Fruit fly (Drosophila melanogaster) whole organism, embryonic: Measurements from ENCODE around the gene CG5107.

ENCODE experiments used
- BtbVII ChIP-seq: fragments of 200-800 bp; sonication (Bioruptor generic); optimal IDR thresholded peaks from 3 replicates; lab custom pipeline; 2017; ENCODE audit warnings: missing biosample characterization, mild to moderate bottlenecking, missing genetic modification characterization
- CG11560 ChIP-seq: fragments of 200-800 bp; sonication (Bioruptor generic); IDR thresholded peaks from 3 replicates; pipeline ENCODE4 v1.3.6; 2022; ENCODE audit warnings: missing biosample characterization, missing genetic modification characterization
- CG12744 ChIP-seq: fragments of 200-800 bp; sonication (Bioruptor generic); optimal IDR thresholded peaks from 2 replicates; lab custom pipeline; 2016; ENCODE audit warnings: missing biosample characterization, missing genetic modification characterization
- CG14050 ChIP-seq: fragments of 200-800 bp; sonication (Bioruptor generic); IDR thresholded peaks from 3 replicates; pipeline ENCODE4 v1.3.6; 2022; ENCODE audit warnings: missing biosample characterization, missing genetic modification characterization
- CG15011 ChIP-seq: fragments of 200-800 bp; sonication (Bioruptor generic); optimal IDR thresholded peaks from 3 replicates; lab custom pipeline; 2018; ENCODE audit warnings: missing biosample characterization, mild to moderate bottlenecking, missing genetic modification characterization
- CG1529 ChIP-seq: fragments of 200-800 bp; sonication (Bioruptor generic); optimal IDR thresholded peaks from 3 replicates; lab custom pipeline; 2018; ENCODE audit warnings: missing biosample characterization, missing genetic modification characterization
- CG15479 ChIP-seq: fragments of 200-800 bp; sonication (Bioruptor generic); optimal IDR thresholded peaks from 3 replicates; lab custom pipeline; 2019; ENCODE audit warnings: missing biosample characterization, mild to moderate bottlenecking, missing genetic modification characterization, moderate library complexity
- CG17802 ChIP-seq: fragments of 200-800 bp; sonication (Bioruptor generic); optimal IDR thresholded peaks from 2 replicates; lab custom pipeline; 2018; ENCODE audit warnings: missing biosample characterization, mild to moderate bottlenecking, missing genetic modification characterization, moderate library complexity
- CG1832 ChIP-seq: fragments of 200-800 bp; sonication (Bioruptor generic); optimal IDR thresholded peaks from 2 replicates; lab custom pipeline; 2017; ENCODE audit warnings: missing biosample characterization, mild to moderate bottlenecking, missing genetic modification characterization, inconsistent platforms
- CG18619 ChIP-seq: fragments of 200-800 bp; sonication (Bioruptor generic); optimal IDR thresholded peaks from 3 replicates; lab custom pipeline; 2017; ENCODE audit warnings: missing biosample characterization, mild to moderate bottlenecking, missing genetic modification characterization
- CG3163 ChIP-seq: fragments of 200-800 bp; sonication (Bioruptor generic); optimal IDR thresholded peaks from 3 replicates; lab custom pipeline; 2016; ENCODE audit warnings: missing biosample characterization, missing genetic modification characterization
- CG3407 ChIP-seq: fragments of 200-800 bp; sonication (Bioruptor generic); optimal IDR thresholded peaks from 2 replicates; lab custom pipeline; 2018; ENCODE audit warnings: missing biosample characterization, mild to moderate bottlenecking, missing genetic modification characterization
- CG42726 ChIP-seq: fragments of 200-800 bp; sonication (Bioruptor generic); IDR thresholded peaks from 2 replicates; pipeline ENCODE4 v1.3.6; 2022; ENCODE audit warnings: missing biosample characterization, missing genetic modification characterization; ENCODE audit not compliant: partially characterized antibody
- CG4282 ChIP-seq: fragments of 200-800 bp; sonication (Bioruptor generic); optimal IDR thresholded peaks from 2 replicates; lab custom pipeline; 2016; ENCODE audit warnings: missing biosample characterization, missing genetic modification characterization
- CG4424 ChIP-seq: fragments of 200-800 bp; sonication (Bioruptor generic); optimal IDR thresholded peaks from 3 replicates; lab custom pipeline; 2016; ENCODE audit warnings: missing biosample characterization, missing genetic modification characterization
- CG7987 ChIP-seq: fragments of 200-800 bp; sonication (Bioruptor generic); optimal IDR thresholded peaks from 2 replicates; lab custom pipeline; 2018; ENCODE audit warnings: missing biosample characterization, mild to moderate bottlenecking, missing genetic modification characterization, moderate library complexity
- CG8089 ChIP-seq: fragments of 200-800 bp; sonication (Bioruptor generic); optimal IDR thresholded peaks from 3 replicates; lab custom pipeline; 2016; ENCODE audit warnings: missing biosample characterization, missing genetic modification characterization
- CG9609 ChIP-seq: fragments of 200-800 bp; sonication (Bioruptor generic); optimal IDR thresholded peaks from 3 replicates; lab custom pipeline; 2016; ENCODE audit warnings: missing biosample characterization, missing genetic modification characterization
- CkIIα-i1 ChIP-seq: fragments of 200-800 bp; sonication (Bioruptor generic); IDR thresholded peaks from 2 replicates; pipeline ENCODE4 v1.3.6; 2022; ENCODE audit warnings: missing biosample characterization, missing genetic modification characterization
- D19A ChIP-seq: fragments of 200-800 bp; optimal IDR thresholded peaks from 3 replicates; lab custom pipeline; 2019; ENCODE audit warnings: missing biosample characterization, mild to moderate bottlenecking, missing genetic modification characterization, moderate library complexity
- D19B ChIP-seq: fragments of 200-800 bp; sonication (Bioruptor generic); optimal IDR thresholded peaks from 2 replicates; lab custom pipeline; 2017; ENCODE audit warnings: missing biosample characterization, mild to moderate bottlenecking, missing genetic modification characterization
- Dref ChIP-seq: fragments of 200-800 bp; sonication (Bioruptor generic); IDR thresholded peaks from 2 replicates; pipeline ENCODE4 v1.3.6; 2022; ENCODE audit warnings: missing biosample characterization, missing genetic modification characterization
- H15 ChIP-seq: fragments of 200-800 bp; sonication (Bioruptor generic); IDR thresholded peaks from 3 replicates; pipeline ENCODE4 v1.3.6; 2022; ENCODE audit warnings: missing biosample characterization, missing genetic modification characterization
- HLH54F ChIP-seq: fragments of 200-800 bp; sonication (Bioruptor generic); optimal IDR thresholded peaks from 3 replicates; lab custom pipeline; 2016; ENCODE audit warnings: missing biosample characterization, missing genetic modification characterization
- Hr39 ChIP-seq: fragments of >200 bp; optimal IDR thresholded peaks from 2 replicates; lab custom pipeline; 2017
- Jarid2 ChIP-seq: fragments of 200-800 bp; sonication (Bioruptor generic); optimal IDR thresholded peaks from 3 replicates; lab custom pipeline; 2017; ENCODE audit warnings: mild to moderate bottlenecking, missing biosample characterization, missing genetic modification reagents, missing genetic modification characterization
- MESR4 ChIP-seq: fragments of 200-800 bp; sonication (Bioruptor generic); optimal IDR thresholded peaks from 2 replicates; lab custom pipeline; 2018; ENCODE audit warnings: missing biosample characterization, mild to moderate bottlenecking, missing genetic modification characterization, moderate library complexity
- Mad ChIP-seq: fragments of 200-800 bp; sonication (Bioruptor generic); optimal IDR thresholded peaks from 2 replicates; lab custom pipeline; 2016; ENCODE audit warnings: missing biosample characterization, missing genetic modification characterization
- Sry-β ChIP-seq: fragments of 200-800 bp; sonication (Bioruptor generic); optimal IDR thresholded peaks from 2 replicates; lab custom pipeline; 2018; ENCODE audit warnings: missing biosample characterization, mild to moderate bottlenecking, missing genetic modification characterization, moderate library complexity
- Sry-δ ChIP-seq: fragments of 200-800 bp; sonication (Bioruptor generic); optimal IDR thresholded peaks from 2 replicates; lab custom pipeline; 2016; ENCODE audit warnings: missing biosample characterization, missing genetic modification characterization
- Xbp1 ChIP-seq: fragments of 200-800 bp; sonication (Bioruptor generic); optimal IDR thresholded peaks from 3 replicates; lab custom pipeline; 2016; ENCODE audit warnings: missing biosample characterization, mild to moderate bottlenecking, missing genetic modification characterization
- YL-1 ChIP-seq: fragments of 200-800 bp; sonication (Bioruptor generic); optimal IDR thresholded peaks from 3 replicates; lab custom pipeline; 2017; ENCODE audit warnings: missing biosample characterization, mild to moderate bottlenecking, missing genetic modification characterization
- aop ChIP-seq: fragments of 200-800 bp; sonication (Bioruptor generic); IDR thresholded peaks from 2 replicates; pipeline ENCODE4 v1.3.6; 2022; ENCODE audit warnings: missing biosample characterization, missing genetic modification characterization
- chinmo ChIP-seq: fragments of 200-800 bp; sonication (Bioruptor generic); IDR thresholded peaks from 4 replicates; pipeline ENCODE4 v1.3.6; 2022; ENCODE audit warnings: missing biosample characterization, missing genetic modification characterization; ENCODE audit not compliant: partially characterized antibody
- corto ChIP-seq: fragments of 200-800 bp; sonication (Bioruptor generic); optimal IDR thresholded peaks from 2 replicates; lab custom pipeline; 2016; ENCODE audit warnings: missing biosample characterization, mild to moderate bottlenecking, missing genetic modification characterization, moderate library complexity
- dan ChIP-seq: fragments of 200-800 bp; sonication (Bioruptor generic); IDR thresholded peaks from 2 replicates; pipeline ENCODE4 v1.3.6; 2022; ENCODE audit warnings: missing biosample characterization, missing genetic modification characterization
- gce ChIP-seq: fragments of 200-800 bp; sonication (Bioruptor generic); IDR thresholded peaks from 3 replicates; pipeline ENCODE4 v1.3.6; 2022; ENCODE audit warnings: missing biosample characterization, missing genetic modification characterization
- grau ChIP-seq: fragments of 200-800 bp; optimal IDR thresholded peaks from 3 replicates; lab custom pipeline; 2019; ENCODE audit warnings: missing biosample characterization, mild to moderate bottlenecking, missing genetic modification characterization, moderate library complexity
- ind ChIP-seq: fragments of 200-800 bp; sonication (Bioruptor generic); optimal IDR thresholded peaks from 3 replicates; lab custom pipeline; 2016; ENCODE audit warnings: missing biosample characterization, missing genetic modification characterization
- inv ChIP-seq: fragments of 200-800 bp; sonication (Bioruptor generic); IDR thresholded peaks from 2 replicates; pipeline ENCODE4 v1.3.6; 2022; ENCODE audit warnings: missing biosample characterization, missing genetic modification characterization; ENCODE audit not compliant: partially characterized antibody
- jumu ChIP-seq: fragments of 200-800 bp; sonication (Bioruptor generic); optimal IDR thresholded peaks from 3 replicates; lab custom pipeline; 2016; ENCODE audit warnings: missing biosample characterization, missing genetic modification characterization
- klu ChIP-seq: fragments of 200-800 bp; sonication (Bioruptor generic); IDR thresholded peaks from 2 replicates; pipeline ENCODE4 v1.3.6; 2022; ENCODE audit warnings: missing biosample characterization, missing genetic modification characterization
- lbe ChIP-seq: fragments of 200-800 bp; sonication (Bioruptor generic); optimal IDR thresholded peaks from 2 replicates; lab custom pipeline; 2016; ENCODE audit warnings: missing biosample characterization, mild to moderate bottlenecking, missing genetic modification characterization
- mirr ChIP-seq: fragments of 200-800 bp; sonication (Bioruptor generic); optimal IDR thresholded peaks from 3 replicates; lab custom pipeline; 2018; ENCODE audit warnings: missing biosample characterization, mild to moderate bottlenecking, missing genetic modification characterization
- mld ChIP-seq: fragments of 200-800 bp; sonication (Bioruptor generic); IDR thresholded peaks from 3 replicates; pipeline ENCODE4 v1.3.6; 2022; ENCODE audit warnings: missing biosample characterization, missing genetic modification characterization; ENCODE audit not compliant: partially characterized antibody
- nerfin-2 ChIP-seq: fragments of 200-800 bp; sonication (Bioruptor generic); IDR thresholded peaks from 2 replicates; pipeline ENCODE4 v1.3.6; 2022; ENCODE audit warnings: missing biosample characterization, missing genetic modification characterization; ENCODE audit not compliant: partially characterized antibody
- onecut ChIP-seq: fragments of 200-800 bp; sonication (Bioruptor generic); IDR thresholded peaks from 2 replicates; pipeline ENCODE4 v1.3.6; 2022; ENCODE audit warnings: missing biosample characterization, missing genetic modification characterization
- slou ChIP-seq: fragments of 200-800 bp; sonication (Bioruptor generic); optimal IDR thresholded peaks from 3 replicates; lab custom pipeline; 2016; ENCODE audit warnings: missing biosample characterization, missing genetic modification characterization
- tio ChIP-seq: fragments of 200-800 bp; sonication (Bioruptor generic); optimal IDR thresholded peaks from 2 replicates; lab custom pipeline; 2017; ENCODE audit warnings: missing biosample characterization, missing genetic modification characterization, inconsistent platforms
- toy ChIP-seq: fragments of 200-800 bp; sonication (Bioruptor generic); IDR thresholded peaks from 2 replicates; pipeline ENCODE4 v1.3.6; 2022; ENCODE audit warnings: missing biosample characterization, missing genetic modification characterization
- trem ChIP-seq: fragments of 200-800 bp; optimal IDR thresholded peaks from 3 replicates; lab custom pipeline; 2019; ENCODE audit warnings: missing biosample characterization, mild to moderate bottlenecking, missing genetic modification characterization, moderate library complexity
- zf30C ChIP-seq: fragments of 200-800 bp; sonication (Bioruptor generic); optimal IDR thresholded peaks from 3 replicates; lab custom pipeline; 2018; ENCODE audit warnings: missing biosample characterization, mild to moderate bottlenecking, missing genetic modification characterization

Gene CG5107

dm6 chr3R:25489116-25489515 is 15.9 kb upstream of the CG5107 start (continued):
- peak; percentile 69 for TF ChIP-seq D19A (tag; lab: Kevin White, UChicago)
- TF ChIP-seq YL-1 (GFP tag; lab: Kevin White, UChicago), result no peak
- TF ChIP-seq lbe, result peak; percentile 39
- TF ChIP-seq dan, result no peak
- no peak for TF ChIP-seq inv (GFP tag; lab: Robert Waterston, UW)
- no peak for TF ChIP-seq MESR4 (GFP tag; lab: Kevin White, UChicago)
- no peak for TF ChIP-seq Mad (GFP tag; lab: Kevin White, UChicago)
- TF ChIP-seq klu, result 0 out of 2 replicates have a peak, but pooled peaks have one; percentile 26
- no peak for TF ChIP-seq CG8089 (GFP tag; lab: Kevin White, UChicago)
- TF ChIP-seq CG17802 (tag; lab: Kevin White, UChicago), result peak; percentile 26
- TF ChIP-seq H15 (GFP tag; lab: Robert Waterston, UW), result no peak
- no peak for TF ChIP-seq Dref
- no peak for TF ChIP-seq toy (GFP tag; lab: Robert Waterston, UW)
- TF ChIP-seq CG4282 (GFP tag; lab: Kevin White, UChicago), result no peak
- no peak for TF ChIP-seq chinmo
- TF ChIP-seq D19B (GFP tag; lab: Kevin White, UChicago), result no peak
- TF ChIP-seq HLH54F (GFP tag; lab: Kevin White, UChicago), result no peak
- TF ChIP-seq gce (GFP tag; lab: Robert Waterston, UW), result no peak
- TF ChIP-seq trem (tag; lab: Kevin White, UChicago), result peak; percentile 50
- peak; percentile 16 for TF ChIP-seq Xbp1 (GFP tag; lab: Kevin White, UChicago)
- TF ChIP-seq CG15479 (GFP tag; lab: Kevin White, UChicago), result no peak
- no peak for TF ChIP-seq Jarid2 (GFP tag; lab: Kevin White, UChicago)
- TF ChIP-seq CkIIα-i1 (GFP tag; lab: Robert Waterston, UW), result no peak
- TF ChIP-seq CG1529, result no peak
- no peak for TF ChIP-seq jumu (GFP tag; lab: Kevin White, UChicago)
- no peak for TF ChIP-seq CG3163 (GFP tag; lab: Kevin White, UChicago)
- peak; percentile 58 for TF ChIP-seq BtbVII (GFP tag; lab: Kevin White, UChicago)
- TF ChIP-seq onecut (GFP tag; lab: Robert Waterston, UW), result peak; percentile 53
- no peak for TF ChIP-seq tio (GFP tag; lab: Kevin White, UChicago)
- 0 out of 3 replicates have a peak, but pooled peaks have one; percentile 12 for TF ChIP-seq CG11560 (tag; lab: Robert Waterston, UW)
- no peak for TF ChIP-seq aop (GFP tag; lab: Robert Waterston, UW)
- TF ChIP-seq mld (GFP tag; lab: Robert Waterston, UW), result no peak
- no peak for TF ChIP-seq CG12744 (GFP tag; lab: Kevin White, UChicago)
- peak; percentile 48 for TF ChIP-seq grau (tag; lab: Kevin White, UChicago)
- TF ChIP-seq CG42726, result no peak
- no peak for TF ChIP-seq Sry-δ (GFP tag; lab: Kevin White, UChicago)
- no peak for TF ChIP-seq slou
- peak; percentile 46 for TF ChIP-seq CG3407 (GFP tag; lab: Kevin White, UChicago)
- no peak for TF ChIP-seq CG9609 (GFP tag; lab: Kevin White, UChicago)
- TF ChIP-seq CG7987 (GFP tag; lab: Kevin White, UChicago), result peak; percentile 53
- TF ChIP-seq CG15011 (GFP tag; lab: Kevin White, UChicago), result peak; percentile 39
- no peak for TF ChIP-seq Sry-β (GFP tag; lab: Kevin White, UChicago)
- TF ChIP-seq CG14050 (GFP tag; lab: Robert Waterston, UW), result peak; percentile 46; the same call in 2 of the 3 replicates
- peak; percentile 42 for TF ChIP-seq CG4424 (GFP tag; lab: Kevin White, UChicago)
- no peak for TF ChIP-seq nerfin-2 (GFP tag; lab: Robert Waterston, UW)
- peak; percentile 62 for TF ChIP-seq zf30C (GFP tag; lab: Kevin White, UChicago)
- TF ChIP-seq Hr39 (lab: Kevin White, UChicago), result no peak
- no peak for TF ChIP-seq corto (GFP tag; lab: Kevin White, UChicago)
- TF ChIP-seq CG1832 (GFP tag; lab: Kevin White, UChicago), result no peak
- TF ChIP-seq CG18619 (GFP tag; lab: Kevin White, UChicago), result no peak
- TF ChIP-seq ind (GFP tag; lab: Kevin White, UChicago), result peak; percentile 48
- TF ChIP-seq mirr (GFP tag; lab: Kevin White, UChicago), result peak; percentile 16
